Worm (Caenorhabditis elegans) whole organism, L4 larva: ENCODE results near the gene mig-14.
A peak's percentile ranks its signal among the peaks of the same experiment; 100 is the strongest.

Source experiments
- F49E8.2 ChIP-seq: sonication (generic microtip); optimal IDR thresholded peaks from 2 replicates; lab custom pipeline; 2016; ENCODE audit warnings: missing compliant biosample characterization, mild to moderate bottlenecking, missing genetic modification characterization, borderline replicate concordance
- R02D3.7 ChIP-seq: fragments of 150-350 bp; sonication (generic microtip); optimal IDR thresholded peaks from 3 replicates; lab custom pipeline; 2014; ENCODE audit warnings: missing biosample characterization, missing genetic modification characterization
- T26A8.4 ChIP-seq: fragments of 200-800 bp; sonication (Bioruptor generic); IDR thresholded peaks from 2 replicates; pipeline ENCODE4 v1.3.6; 2022; ENCODE audit warnings: missing genetic modification characterization, missing compliant biosample characterization
- Y75B8A.6 ChIP-seq: fragments of 200-800 bp; sonication (Bioruptor generic); IDR thresholded peaks from 2 replicates; pipeline ENCODE4 v1.3.6; 2022; ENCODE audit warnings: missing genetic modification reagents, missing genetic modification characterization, missing compliant biosample characterization
- ZK546.5 ChIP-seq, 2 experiments: sonication (generic microtip); optimal IDR thresholded peaks; 2 replicates each; lab custom pipeline; 2017; ENCODE audit warnings: missing biosample characterization in 2 of 2, missing genetic modification characterization in 2 of 2
- aha-1 ChIP-seq: fragments of 150-350 bp; peaks from one replicate; lab custom pipeline; 2014; ENCODE audit warnings: missing biosample characterization, missing genetic modification characterization
- aly-2 ChIP-seq: sonication (generic microtip); optimal IDR thresholded peaks from 2 replicates; lab custom pipeline; 2018; ENCODE audit warnings: missing biosample characterization, missing genetic modification characterization
- ama-1 ChIP-seq: fragments of 150-350 bp; optimal IDR thresholded peaks from 2 replicates; lab custom pipeline; 2014; ENCODE audit warnings: inconsistent platforms, mixed read lengths
- attf-4 ChIP-seq: sonication (generic microtip); optimal IDR thresholded peaks from 3 replicates; lab custom pipeline; 2017; ENCODE audit warnings: missing biosample characterization, missing genetic modification characterization
- ceh-44 ChIP-seq: fragments of 200-800 bp; sonication (Bioruptor generic); IDR thresholded peaks from 2 replicates; pipeline ENCODE4 v1.3.6; 2022; ENCODE audit warnings: missing genetic modification reagents, missing genetic modification characterization, missing compliant biosample characterization
- cey-2 ChIP-seq: sonication (generic microtip); optimal IDR thresholded peaks from 3 replicates; lab custom pipeline; 2017; ENCODE audit warnings: missing genetic modification characterization, mild to moderate bottlenecking, missing compliant biosample characterization, antibody characterized with exemption, borderline replicate concordance; ENCODE audit not compliant: insufficient read depth
- daf-12 ChIP-seq: fragments of 150-350 bp; optimal IDR thresholded peaks from 2 replicates; lab custom pipeline; 2014; ENCODE audit warnings: missing biosample characterization, missing genetic modification reagents, missing genetic modification characterization
- daf-16 ChIP-seq, 3 experiments: sonication (generic microtip); optimal IDR thresholded peaks; 2 replicates each; lab custom pipeline; 2016 to 2017; ENCODE audit warnings: missing genetic modification characterization in 3 of 3, missing genetic modification reagents in 3 of 3, mild to moderate bottlenecking in 2 of 3, missing compliant biosample characterization in 2 of 3, missing biosample characterization in 1 of 3, moderate library complexity in 1 of 3
- daf-8 ChIP-seq: fragments of 200-800 bp; sonication (Bioruptor generic); IDR thresholded peaks from 2 replicates; pipeline ENCODE4 v1.3.6; 2022; ENCODE audit warnings: missing genetic modification characterization, missing compliant biosample characterization
- dmd-6 ChIP-seq: fragments of 200-800 bp; sonication (Bioruptor generic); IDR thresholded peaks from 2 replicates; pipeline ENCODE4 v1.3.6; 2022; ENCODE audit warnings: missing genetic modification reagents, missing genetic modification characterization, missing compliant biosample characterization
- dpl-1 ChIP-seq: fragments of 150-350 bp; optimal IDR thresholded peaks from 2 replicates; lab custom pipeline; 2014; ENCODE audit warnings: missing biosample characterization, missing genetic modification reagents, missing genetic modification characterization
- dve-1 ChIP-seq: sonication (generic microtip); optimal IDR thresholded peaks from 2 replicates; lab custom pipeline; 2017; ENCODE audit warnings: antibody characterized with exemption, mild to moderate bottlenecking, missing genetic modification characterization, missing compliant biosample characterization; ENCODE audit not compliant: insufficient read depth
- egl-43 ChIP-seq: fragments of 200-800 bp; sonication (Bioruptor generic); IDR thresholded peaks from 2 replicates; pipeline ENCODE4 v1.3.6; 2022; ENCODE audit warnings: missing genetic modification reagents, missing genetic modification characterization, missing compliant biosample characterization
- fkh-10 ChIP-seq: fragments of 150-350 bp; optimal IDR thresholded peaks from 2 replicates; lab custom pipeline; 2014; ENCODE audit warnings: missing biosample characterization, missing genetic modification reagents, missing genetic modification characterization
- fos-1 ChIP-seq: fragments of 150-350 bp; optimal IDR thresholded peaks from 2 replicates; lab custom pipeline; 2014; ENCODE audit warnings: missing biosample characterization, missing genetic modification characterization
- hif-1 ChIP-seq, 2 experiments: sonication (generic microtip); optimal IDR thresholded peaks; 2 replicates each; lab custom pipeline; 2016 to 2017; ENCODE audit warnings: missing compliant biosample characterization in 2 of 2, missing genetic modification characterization in 2 of 2, missing genetic modification reagents in 2 of 2, missing genotype in 2 of 2, mild to moderate bottlenecking in 1 of 2
- hlh-11 ChIP-seq: fragments of 200-800 bp; sonication (Bioruptor generic); optimal IDR thresholded peaks from 2 replicates; lab custom pipeline; 2018; ENCODE audit warnings: mild to moderate bottlenecking, missing genetic modification characterization, missing compliant biosample characterization
- hlh-30 ChIP-seq: sonication (generic microtip); optimal IDR thresholded peaks from 2 replicates; lab custom pipeline; 2017; ENCODE audit warnings: antibody characterized with exemption, mild to moderate bottlenecking, missing genetic modification characterization, missing compliant biosample characterization; ENCODE audit not compliant: insufficient read depth
- lim-7 ChIP-seq: fragments of 200-800 bp; sonication (Bioruptor generic); IDR thresholded peaks from 2 replicates; pipeline ENCODE4 v1.3.6; 2022; ENCODE audit warnings: missing genetic modification characterization, missing compliant biosample characterization
- lin-1 ChIP-seq: fragments of 200-800 bp; sonication (Bioruptor generic); IDR thresholded peaks from 2 replicates; pipeline ENCODE4 v1.3.6; 2022; ENCODE audit warnings: missing genetic modification reagents, missing genetic modification characterization, missing compliant biosample characterization
- lin-15B ChIP-seq: fragments of 150-350 bp; sonication (generic microtip); optimal IDR thresholded peaks from 3 replicates; lab custom pipeline; 2014; ENCODE audit warnings: missing biosample characterization, missing genetic modification characterization
- lin-29 ChIP-seq: fragments of 200-800 bp; sonication (Bioruptor generic); IDR thresholded peaks from 2 replicates; pipeline ENCODE4 v1.3.6; 2022; ENCODE audit warnings: missing genetic modification reagents, missing genetic modification characterization, missing compliant biosample characterization
- lin-38 ChIP-seq: fragments of 200-800 bp; sonication (Bioruptor generic); IDR thresholded peaks from 2 replicates; pipeline ENCODE4 v1.3.6; 2022; ENCODE audit warnings: missing genetic modification reagents, missing genetic modification characterization, missing compliant biosample characterization
- lin-39 ChIP-seq: fragments of 150-350 bp; optimal IDR thresholded peaks from 2 replicates; lab custom pipeline; 2014; ENCODE audit warnings: missing biosample characterization, missing genetic modification reagents, missing genetic modification characterization
- mdl-1 ChIP-seq, 2 experiments: fragments of 150-350 bp in 1 of 2; sonication (generic microtip) in 1 of 2; optimal IDR thresholded peaks; 2 replicates each; lab custom pipeline; 2014 to 2017; ENCODE audit warnings: missing biosample characterization in 2 of 2, missing genetic modification characterization in 2 of 2
- mep-1 ChIP-seq: fragments of 150-350 bp; sonication (generic microtip); optimal IDR thresholded peaks from 3 replicates; lab custom pipeline; 2014; ENCODE audit warnings: missing biosample characterization, missing genetic modification characterization
- mes-2 ChIP-seq: sonication (generic microtip); optimal IDR thresholded peaks from 2 replicates; lab custom pipeline; 2016; ENCODE audit warnings: missing genotype, mild to moderate bottlenecking, missing genetic modification characterization, missing compliant biosample characterization; ENCODE audit not compliant: poor library complexity, severe bottlenecking
- nhr-28 ChIP-seq: fragments of 150-350 bp; optimal IDR thresholded peaks from 2 replicates; lab custom pipeline; 2014; ENCODE audit warnings: missing biosample characterization, missing genetic modification characterization
- nhr-41 ChIP-seq: fragments of 200-800 bp; sonication (Bioruptor generic); IDR thresholded peaks from 2 replicates; pipeline ENCODE4 v1.3.6; 2022; ENCODE audit warnings: missing genetic modification reagents, missing genetic modification characterization, missing compliant biosample characterization
- nhr-76 ChIP-seq: fragments of 150-350 bp; optimal IDR thresholded peaks from 2 replicates; lab custom pipeline; 2014; ENCODE audit warnings: missing biosample characterization, missing genetic modification characterization
- php-3 ChIP-seq: fragments of 200-800 bp; sonication (Bioruptor generic); IDR thresholded peaks from 2 replicates; pipeline ENCODE4 v1.3.6; 2022; ENCODE audit warnings: missing genetic modification reagents, missing genetic modification characterization, missing compliant biosample characterization
- pqm-1 ChIP-seq: sonication (generic microtip); optimal IDR thresholded peaks from 2 replicates; lab custom pipeline; 2017; ENCODE audit warnings: missing biosample characterization, missing genetic modification characterization
- sdz-12 ChIP-seq: fragments of 200-800 bp; sonication (Bioruptor generic); optimal IDR thresholded peaks from 2 replicates; lab custom pipeline; 2018; ENCODE audit warnings: mild to moderate bottlenecking, missing genetic modification characterization, missing compliant biosample characterization
- set-16 ChIP-seq: fragments of 200-800 bp; sonication (Bioruptor generic); IDR thresholded peaks from 2 replicates; pipeline ENCODE4 v1.3.6; 2022; ENCODE audit warnings: missing genetic modification reagents, missing genetic modification characterization, missing compliant biosample characterization
- spr-3 ChIP-seq: fragments of 200-800 bp; sonication (Bioruptor generic); optimal IDR thresholded peaks from 2 replicates; lab custom pipeline; 2018; ENCODE audit warnings: mild to moderate bottlenecking, missing genetic modification characterization, missing compliant biosample characterization
- tra-1 ChIP-seq: fragments of 200-800 bp; sonication (Bioruptor generic); IDR thresholded peaks from 2 replicates; pipeline ENCODE4 v1.3.6; 2022; ENCODE audit warnings: missing genetic modification reagents, missing genetic modification characterization, missing compliant biosample characterization
- unc-130 ChIP-seq: sonication (generic microtip); optimal IDR thresholded peaks from 2 replicates; lab custom pipeline; 2016; ENCODE audit warnings: missing genetic modification reagents, missing genetic modification characterization, missing compliant biosample characterization
- unc-62 ChIP-seq, 3 experiments: fragments of 150-350 bp in 1 of 3; sonication (generic microtip); optimal IDR thresholded peaks in 2 of 3; peaks in 1 of 3; 1 replicate in 1 of 3; 2 replicates in 2 of 3; lab custom pipeline; 2014 to 2017; ENCODE audit warnings: missing biosample characterization in 3 of 3, missing genetic modification characterization in 3 of 3, missing genetic modification reagents in 3 of 3, missing genotype in 1 of 3
- zfp-3 ChIP-seq: fragments of 200-800 bp; sonication (Bioruptor generic); conservative IDR thresholded peaks from 2 replicates; pipeline ENCODE4 v1.3.6; 2022; ENCODE audit warnings: missing genetic modification reagents, missing genetic modification characterization, missing compliant biosample characterization
- ztf-11 ChIP-seq: fragments of 150-350 bp; optimal IDR thresholded peaks from 2 replicates; lab custom pipeline; 2014; ENCODE audit warnings: missing biosample characterization, missing genetic modification characterization

Gene mig-14

DNA sequence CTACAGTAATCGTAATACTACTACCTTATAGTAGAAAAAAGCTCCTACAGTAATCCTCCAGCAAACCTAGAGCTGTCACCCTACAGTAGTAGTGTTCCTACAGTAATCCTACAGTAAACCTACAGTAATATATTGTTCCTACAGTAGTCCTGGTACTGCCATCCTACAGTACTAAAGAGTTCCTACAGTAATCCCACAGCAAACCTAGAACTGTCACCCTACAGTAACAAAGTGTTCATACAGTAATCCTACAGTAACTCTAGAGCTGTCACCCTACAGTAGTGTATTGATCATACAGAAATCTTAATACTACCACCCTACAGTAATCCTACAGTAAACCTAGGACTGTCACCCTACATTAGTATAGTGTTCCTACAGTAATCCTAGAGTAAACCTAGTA lies 28.3 kb upstream of the mig-14 start:
- no peak for TF ChIP-seq mdl-1 (tag; optimal IDR thresholded peaks at IDR 0.05; lab: Kevin White, UChicago)
- TF ChIP-seq unc-62 (GFP tag; optimal IDR thresholded peaks at IDR 0.05 in 1 of 2; lab: Kevin White, UChicago), result peak in 1 of 2 experiments; percentile 93
- TF ChIP-seq unc-62 (tag; optimal IDR thresholded peaks at IDR 0.05; lab: Kevin White, UChicago), result no peak

DNA sequence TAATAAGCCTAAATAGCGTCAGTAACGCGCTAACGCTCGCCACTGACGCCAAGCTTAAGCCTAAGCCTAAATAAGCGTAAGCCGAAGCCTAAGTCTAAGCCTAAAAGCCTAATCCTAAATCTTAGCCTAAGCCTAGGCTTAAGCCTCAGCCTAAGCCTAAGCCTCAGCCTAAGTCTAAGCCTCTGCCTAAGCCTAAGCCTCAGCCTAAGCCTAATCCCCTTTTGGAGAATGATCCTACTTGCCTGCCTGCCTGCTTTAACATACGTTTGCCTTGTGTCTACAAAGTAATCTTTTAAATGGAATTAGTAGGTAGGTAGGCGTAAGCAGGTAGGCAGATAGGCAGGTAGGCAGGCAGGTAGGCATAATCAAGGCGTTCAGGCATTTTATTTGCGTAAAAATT lies 26.2 kb upstream of the mig-14 start:
- TF ChIP-seq unc-62 (GFP tag; optimal IDR thresholded peaks at IDR 0.05 in 1 of 2; lab: Kevin White, UChicago) (peak in 1 of 2 experiments; percentile 67), unc-62 (tag; optimal IDR thresholded peaks at IDR 0.05; lab: Kevin White, UChicago) (no peak), php-3 (GFP tag; lab: Robert Waterston, UW) (no peak)

DNA sequence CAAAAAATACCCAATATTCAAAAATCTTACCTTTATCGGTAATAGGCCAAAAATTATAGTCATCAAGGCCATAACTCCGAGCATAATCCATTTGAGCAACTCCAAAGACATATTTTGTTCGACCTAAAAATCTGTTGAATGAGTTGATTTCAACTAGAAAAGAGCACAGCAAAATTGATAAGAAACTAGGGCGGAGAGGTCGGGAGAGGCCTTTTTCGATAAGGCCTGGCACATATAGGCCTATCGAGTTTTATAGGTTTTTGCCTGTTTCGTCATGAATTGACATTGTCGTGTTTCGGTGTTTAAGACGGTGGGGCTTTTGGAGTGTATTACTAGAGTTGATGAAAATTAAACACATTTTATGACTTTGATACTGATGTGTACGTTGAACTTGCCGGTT lies 25.8 kb upstream of the mig-14 start, which contains the start of gene zipt-2.3:
zipt-2.3 (minus strand) TSS at position 147 of the 400 bp plus-strand sequence.
- TF ChIP-seq ceh-44 (GFP tag; lab: Robert Waterston, UW) (no peak), nhr-41 (GFP tag; lab: Robert Waterston, UW) (no peak), fos-1 (tag; lab: Kevin White, UChicago) (no peak), lin-15B (tag; lab: Kevin White, UChicago) (no peak), unc-130 (GFP tag; lab: Kevin White, UChicago) (no peak), egl-43 (GFP tag; lab: Robert Waterston, UW) (no peak), lin-38 (GFP tag; lab: Robert Waterston, UW) (no peak), R02D3.7 (no peak), dmd-6 (GFP tag; lab: Robert Waterston, UW) (peak; percentile 63; the same call in 1 of the 2 replicates), zfp-3 (GFP tag; lab: Robert Waterston, UW) (no peak), ztf-11 (no peak), pqm-1 (tag; lab: Kevin White, UChicago) (peak; percentile 93), F49E8.2 (no peak), nhr-28 (tag; lab: Kevin White, UChicago) (peak; percentile 62), cey-2 (tag; lab: Kevin White, UChicago) (no peak), lin-1 (GFP tag; lab: Robert Waterston, UW) (no peak), mes-2 (tag; lab: Kevin White, UChicago) (no peak), lim-7 (no peak), daf-16 (GFP tag; optimal IDR thresholded peaks at IDR 0.05; lab: Kevin White, UChicago) (no peak), daf-16 (tag; optimal IDR thresholded peaks at IDR 0.05; lab: Kevin White, UChicago) (peak; percentile 56), dpl-1 (GFP tag; lab: Kevin White, UChicago) (no peak), set-16 (GFP tag; lab: Robert Waterston, UW) (no peak), daf-8 (GFP tag; lab: Robert Waterston, UW) (no peak), T26A8.4 (GFP tag; lab: Robert Waterston, UW) (no peak), php-3 (GFP tag; lab: Robert Waterston, UW) (peak; percentile 45; the same call in 1 of the 2 replicates), tra-1 (GFP tag; lab: Robert Waterston, UW) (no peak), daf-12 (tag; lab: Kevin White, UChicago) (no peak), lin-29 (GFP tag; lab: Robert Waterston, UW) (no peak), unc-62 (GFP tag; optimal IDR thresholded peaks at IDR 0.05 in 1 of 2; lab: Kevin White, UChicago) (no peak), unc-62 (tag; optimal IDR thresholded peaks at IDR 0.05; lab: Kevin White, UChicago) (no peak), fkh-10 (no peak), nhr-76 (no peak), hlh-30 (tag; lab: Kevin White, UChicago) (no peak), mep-1 (no peak), aly-2 (tag; lab: Kevin White, UChicago) (no peak), lin-39 (tag; lab: Kevin White, UChicago) (no peak), Y75B8A.6 (GFP tag; lab: Robert Waterston, UW) (no peak), spr-3 (no peak), hlh-11 (peak; percentile 9), hif-1 (tag; optimal IDR thresholded peaks at IDR 0.05; lab: Kevin White, UChicago) (no peak), sdz-12 (GFP tag; lab: Kevin White, UChicago) (no peak), dve-1 (peak; percentile 62), attf-4 (tag; lab: Kevin White, UChicago) (no peak), ama-1 (lab: Kevin White, UChicago) (no peak), aha-1 (no peak), ZK546.5 (tag; optimal IDR thresholded peaks at IDR 0.05; lab: Kevin White, UChicago) (no peak), mdl-1 (tag; optimal IDR thresholded peaks at IDR 0.05; lab: Kevin White, UChicago) (no peak)
